Worm (Caenorhabditis elegans): ENCODE data around the gene ral-1.

DNA sequence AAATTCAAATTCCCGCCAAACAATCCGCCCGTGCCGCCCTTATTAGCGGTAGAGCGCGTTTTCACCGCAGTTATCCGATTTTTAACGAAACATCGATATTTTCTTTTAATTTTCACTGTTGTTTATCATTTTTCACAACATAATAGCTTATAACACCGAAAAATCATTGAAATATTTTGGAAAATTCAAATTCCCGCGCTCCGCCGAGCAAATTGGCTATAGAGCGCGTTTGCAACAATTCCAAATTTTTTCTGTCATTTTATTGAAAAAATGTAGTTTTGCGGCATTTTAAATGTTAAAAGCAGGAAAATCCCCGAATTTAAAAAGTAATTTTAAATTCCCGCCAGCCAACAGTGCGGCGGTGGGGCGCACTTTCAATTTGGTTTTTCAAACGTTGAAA lies 1.4 kb upstream of the ral-1 start:
- TF ChIP-seq lin-39 (tag; optimal IDR thresholded peaks at IDR 0.05) (no peak), lin-13 (GFP tag; optimal IDR thresholded peaks at IDR 0.05) (no peak), nhr-6 (tag; optimal IDR thresholded peaks at IDR 0.05) (no peak), dmd-4 (tag; optimal IDR thresholded peaks at IDR 0.05) (no peak), ama-1 (optimal IDR thresholded peaks at IDR 0.05) (no peak), unc-39 (tag; optimal IDR thresholded peaks at IDR 0.05) (no peak), mbf-1 (tag; optimal IDR thresholded peaks at IDR 0.05) (no peak), unc-62 (GFP tag; optimal IDR thresholded peaks at IDR 0.05) (no peak), ztf-4 (tag; optimal IDR thresholded peaks at IDR 0.05) (no peak), nhr-77 (tag; optimal IDR thresholded peaks at IDR 0.05) (no peak)

All from whole organism, L2 larva.